Comparison of ENCODE assay signal across 4 fruit fly cellular contexts in the genomic region with DNA sequence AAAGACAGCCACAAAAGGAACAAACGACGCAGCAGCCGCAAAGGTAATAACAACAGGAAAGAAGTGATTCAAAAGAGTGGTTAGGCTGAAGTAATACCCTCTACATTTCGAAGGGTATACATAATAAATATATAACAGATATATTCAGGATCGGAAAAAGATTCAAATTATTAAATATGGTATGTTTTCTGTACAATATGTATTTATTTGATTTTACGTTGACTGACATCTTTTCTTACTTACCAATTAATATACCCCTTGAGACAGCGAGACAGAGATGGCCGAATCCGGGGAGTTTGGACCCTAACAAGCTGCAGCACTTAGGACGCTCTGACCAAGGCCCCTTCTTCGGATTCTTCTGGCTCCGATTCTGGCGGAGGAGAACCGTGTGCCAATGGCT.
TF ChIP-seq lines count a peak whose summit lies in the region.

No protein-coding gene starts in this region.

- TF ChIP-seq CTCF in whole organism, embryonic (GFP tag; optimal IDR thresholded peaks at IDR 0.05; lab: Kevin White, UChicago): no peak

TF ChIP-seq in whole organism, embryonic, 481 proteins besides CTCF, POLR2A, EP300 and RAD21:
- TF ChIP-seq sens (GFP tag; lab: Kevin White, UChicago): peak; percentile 13
- TF ChIP-seq pb (GFP tag; optimal IDR thresholded peaks at IDR 0.05; lab: Kevin White, UChicago): no peak

TF ChIP-seq in whole organism, prepupa, 60 proteins besides CTCF, POLR2A, EP300 and RAD21 (continues in another document):
- TF ChIP-seq dac (GFP tag; optimal IDR thresholded peaks at IDR 0.05; lab: Kevin White, UChicago) (no peak), CG32006 (GFP tag; optimal IDR thresholded peaks at IDR 0.05; lab: Kevin White, UChicago) (no peak), Ets96B (tag; optimal IDR thresholded peaks at IDR 0.05; lab: Kevin White, UChicago) (peak; percentile 52), OdsH (GFP tag; optimal IDR thresholded peaks at IDR 0.05; lab: Kevin White, UChicago) (no peak), CG3919 (GFP tag; optimal IDR thresholded peaks at IDR 0.05; lab: Kevin White, UChicago) (peak; percentile 19), Met (GFP tag; optimal IDR thresholded peaks at IDR 0.05; lab: Kevin White, UChicago) (peak; percentile 55), svp (GFP tag; lab: Kevin White, UChicago) (peak; percentile 75), vri (GFP tag; optimal IDR thresholded peaks at IDR 0.05; lab: Kevin White, UChicago) (peak; percentile 17), Sox102F (GFP tag; optimal IDR thresholded peaks at IDR 0.05; lab: Kevin White, UChicago) (peak; percentile 8), spab (GFP tag; optimal IDR thresholded peaks at IDR 0.05; lab: Kevin White, UChicago) (peak; percentile 29), Hr39 (GFP tag; optimal IDR thresholded peaks at IDR 0.05; lab: Kevin White, UChicago) (peak; percentile 6), CG31627 (GFP tag; optimal IDR thresholded peaks at IDR 0.05; lab: Kevin White, UChicago) (no peak), CG3032 (tag; optimal IDR thresholded peaks at IDR 0.05; lab: Kevin White, UChicago) (peak; percentile 49), CG34406 (GFP tag; optimal IDR thresholded peaks at IDR 0.05; lab: Kevin White, UChicago) (no peak), Sox14 (GFP tag; optimal IDR thresholded peaks at IDR 0.05; lab: Kevin White, UChicago) (peak; percentile 0), CG11294 (GFP tag; IDR thresholded peaks at IDR 0.05; lab: Robert Waterston, UW) (no peak), Smox (GFP tag; optimal IDR thresholded peaks at IDR 0.05; lab: Kevin White, UChicago) (peak; percentile 52), CG6276 (GFP tag; optimal IDR thresholded peaks at IDR 0.05; lab: Kevin White, UChicago) (no peak), fkh (GFP tag; optimal IDR thresholded peaks at IDR 0.05; lab: Kevin White, UChicago) (no peak), CG8632 (GFP tag; optimal IDR thresholded peaks at IDR 0.05; lab: Kevin White, UChicago) (no peak), CG15336 (GFP tag; IDR thresholded peaks at IDR 0.05; lab: Robert Waterston, UW) (no peak), CG6854 (GFP tag; optimal IDR thresholded peaks at IDR 0.05; lab: Kevin White, UChicago) (no peak), Blimp-1 (GFP tag; optimal IDR thresholded peaks at IDR 0.05; lab: Kevin White, UChicago) (no peak), CG10669 (GFP tag; optimal IDR thresholded peaks at IDR 0.05; lab: Kevin White, UChicago) (no peak), dsx (GFP tag; optimal IDR thresholded peaks at IDR 0.05; lab: Kevin White, UChicago; ENCODE audit: poor library complexity, severe bottlenecking) (no peak), salr (GFP tag; optimal IDR thresholded peaks at IDR 0.05; lab: Kevin White, UChicago) (peak in 1 of 2 experiments; percentile 35), Hr4 (GFP tag; optimal IDR thresholded peaks at IDR 0.05; lab: Kevin White, UChicago) (no peak), Sox15 (GFP tag; optimal IDR thresholded peaks at IDR 0.05; lab: Kevin White, UChicago) (no peak), topi (GFP tag; optimal IDR thresholded peaks at IDR 0.05; lab: Kevin White, UChicago) (peak; percentile 53)

TF ChIP-seq in whole organism, pupa, 21 proteins besides CTCF, POLR2A, EP300 and RAD21:
- TF ChIP-seq Ets98B (GFP tag; IDR thresholded peaks at IDR 0.05; lab: Robert Waterston, UW) (no peak), CG14655 (GFP tag; optimal IDR thresholded peaks at IDR 0.05; lab: Kevin White, UChicago) (peak; percentile 35), Snoo (tag; optimal IDR thresholded peaks at IDR 0.05; lab: Kevin White, UChicago) (peak; percentile 2), CG12605 (GFP tag; IDR thresholded peaks at IDR 0.05; lab: Robert Waterston, UW) (no peak), Pif1B (GFP tag; optimal IDR thresholded peaks at IDR 0.05; lab: Kevin White, UChicago) (no peak), CG34367 (tag; optimal IDR thresholded peaks at IDR 0.05; lab: Kevin White, UChicago) (peak; percentile 26), rn (GFP tag; IDR thresholded peaks at IDR 0.05; lab: Robert Waterston, UW) (no peak), gl (tag; optimal IDR thresholded peaks at IDR 0.05; lab: Kevin White, UChicago) (no peak), EcR (GFP tag; optimal IDR thresholded peaks at IDR 0.05; lab: Kevin White, UChicago) (no peak), CG4496 (GFP tag; IDR thresholded peaks at IDR 0.05; lab: Robert Waterston, UW) (no peak), CG32121 (GFP tag; IDR thresholded peaks at IDR 0.05; lab: Robert Waterston, UW) (no peak), CG17806 (tag; optimal IDR thresholded peaks at IDR 0.05; lab: Kevin White, UChicago) (peak; percentile 49), CG13204 (GFP tag; optimal IDR thresholded peaks at IDR 0.05; lab: Kevin White, UChicago) (no peak), D1 (tag; optimal IDR thresholded peaks at IDR 0.05; lab: Kevin White, UChicago) (no peak), CG9948 (tag; optimal IDR thresholded peaks at IDR 0.05; lab: Kevin White, UChicago) (peak; percentile 58), CG10348 (GFP tag; IDR thresholded peaks at IDR 0.05; lab: Robert Waterston, UW) (no peak), fd96Ca (GFP tag; IDR thresholded peaks at IDR 0.05; lab: Robert Waterston, UW) (no peak), CG8159 (tag; optimal IDR thresholded peaks at IDR 0.05; lab: Kevin White, UChicago) (peak; percentile 54), CG15710 (tag; optimal IDR thresholded peaks at IDR 0.05; lab: Kevin White, UChicago) (peak; percentile 23), Pif1A (GFP tag; optimal IDR thresholded peaks at IDR 0.05; lab: Kevin White, UChicago) (no peak), CG8301 (tag; optimal IDR thresholded peaks at IDR 0.05; lab: Kevin White, UChicago) (no peak)

TF ChIP-seq in whole organism, wandering third instar larva, 38 proteins besides CTCF, POLR2A, EP300 and RAD21:
- TF ChIP-seq usp (GFP tag; optimal IDR thresholded peaks at IDR 0.05; lab: Kevin White, UChicago) (no peak), Hnf4 (GFP tag; optimal IDR thresholded peaks at IDR 0.05; lab: Kevin White, UChicago) (peak; percentile 15), Vsx2 (GFP tag; optimal IDR thresholded peaks at IDR 0.05; lab: Kevin White, UChicago; ENCODE audit: partially characterized antibody) (no peak), h (GFP tag; optimal IDR thresholded peaks at IDR 0.05; lab: Kevin White, UChicago) (peak; percentile 57), Mio (GFP tag; optimal IDR thresholded peaks at IDR 0.05; lab: Kevin White, UChicago) (no peak), br (GFP tag; optimal IDR thresholded peaks at IDR 0.05; lab: Kevin White, UChicago) (peak; percentile 30), tai (GFP tag; optimal IDR thresholded peaks at IDR 0.05; lab: Kevin White, UChicago) (no peak), jim (GFP tag; optimal IDR thresholded peaks at IDR 0.05; lab: Kevin White, UChicago) (no peak), Rel (GFP tag; optimal IDR thresholded peaks at IDR 0.05; lab: Kevin White, UChicago) (no peak), Rel (tag; optimal IDR thresholded peaks at IDR 0.05; lab: Kevin White, UChicago) (no peak), OdsH (GFP tag; optimal IDR thresholded peaks at IDR 0.05; lab: Kevin White, UChicago) (peak; percentile 44), CG32264 (GFP tag; optimal IDR thresholded peaks at IDR 0.05; lab: Kevin White, UChicago) (no peak), N (GFP tag; optimal IDR thresholded peaks at IDR 0.05; lab: Kevin White, UChicago) (no peak), dsf (GFP tag; optimal IDR thresholded peaks at IDR 0.05; lab: Kevin White, UChicago; ENCODE audit: borderline replicate concordance) (no peak), rgr (GFP tag; optimal IDR thresholded peaks at IDR 0.05; lab: Kevin White, UChicago) (peak; percentile 40), brk (GFP tag; optimal IDR thresholded peaks at IDR 0.05; lab: Kevin White, UChicago) (peak; percentile 29), psq (GFP tag; optimal IDR thresholded peaks at IDR 0.05; lab: Kevin White, UChicago) (peak; percentile 47), Abd-B (GFP tag; optimal IDR thresholded peaks at IDR 0.05; lab: Kevin White, UChicago) (no peak), Jra (GFP tag; optimal IDR thresholded peaks at IDR 0.05; lab: Kevin White, UChicago) (no peak), foxo (GFP tag; optimal IDR thresholded peaks at IDR 0.05; lab: Kevin White, UChicago) (peak in 1 of 2 experiments; percentile 46), Sp1 (GFP tag; optimal IDR thresholded peaks at IDR 0.05; lab: Kevin White, UChicago) (peak; percentile 21), HLH106 (tag; optimal IDR thresholded peaks at IDR 0.05; lab: Kevin White, UChicago) (peak; percentile 40), ey (GFP tag; optimal IDR thresholded peaks at IDR 0.05; lab: Kevin White, UChicago) (peak; percentile 35), sage (GFP tag; optimal IDR thresholded peaks at IDR 0.05; lab: Kevin White, UChicago) (no peak), Hr78 (GFP tag; optimal IDR thresholded peaks at IDR 0.05; lab: Kevin White, UChicago) (no peak), sv (GFP tag; optimal IDR thresholded peaks at IDR 0.05; lab: Kevin White, UChicago) (no peak), Hr83 (GFP tag; optimal IDR thresholded peaks at IDR 0.05; lab: Kevin White, UChicago; ENCODE audit: poor library complexity, severe bottlenecking) (no peak), pan (optimal IDR thresholded peaks at IDR 0.05; lab: Kevin White, UChicago) (no peak), GATAd (GFP tag; optimal IDR thresholded peaks at IDR 0.05; lab: Kevin White, UChicago) (no peak), CG9705 (GFP tag; optimal IDR thresholded peaks at IDR 0.05; lab: Kevin White, UChicago) (no peak), dmrt93B (GFP tag; optimal IDR thresholded peaks at IDR 0.05; lab: Kevin White, UChicago) (no peak), lola (GFP tag; optimal IDR thresholded peaks at IDR 0.05; lab: Kevin White, UChicago) (no peak), Dfd (GFP tag; optimal IDR thresholded peaks at IDR 0.05; lab: Kevin White, UChicago) (no peak), Dif (GFP tag; optimal IDR thresholded peaks at IDR 0.05; lab: Kevin White, UChicago; ENCODE audit: partially characterized antibody) (no peak), woc (GFP tag; optimal IDR thresholded peaks at IDR 0.05; lab: Kevin White, UChicago) (peak; percentile 50), Myc (optimal IDR thresholded peaks at IDR 0.05; lab: Kevin White, UChicago) (no peak), dl (GFP tag; optimal IDR thresholded peaks at IDR 0.05; lab: Kevin White, UChicago; ENCODE audit: insufficient read depth in 1 of 2, partially characterized antibody in 2 of 2) (no peak), CrebA (GFP tag; optimal IDR thresholded peaks at IDR 0.05; lab: Kevin White, UChicago; ENCODE audit: borderline replicate concordance) (no peak), fru (GFP tag; optimal IDR thresholded peaks at IDR 0.05; lab: Kevin White, UChicago) (peak; percentile 37)
TF ChIP-seq in whole organism, wandering third instar larva: peak in this region for 13.
